Worm (Caenorhabditis elegans) whole organism, late embryonic: ENCODE measurements around the gene hil-4.

Experiments used
- C08G9.2 ChIP-seq: sonication (generic microtip); optimal IDR thresholded peaks from 2 replicates; lab custom pipeline; 2016; ENCODE audit warnings: mild to moderate bottlenecking, missing genetic modification characterization, moderate library complexity, missing compliant biosample characterization
- K02D7.2 ChIP-seq: sonication (generic microtip); optimal IDR thresholded peaks from 2 replicates; lab custom pipeline; 2017; ENCODE audit warnings: mild to moderate bottlenecking, missing genetic modification characterization, missing compliant biosample characterization
- T23F11.4 ChIP-seq: fragments of 200-800 bp; sonication (Bioruptor generic); optimal IDR thresholded peaks from 2 replicates; lab custom pipeline; 2018; ENCODE audit warnings: mild to moderate bottlenecking, missing genetic modification characterization, missing compliant biosample characterization
- ahr-1 ChIP-seq: sonication (generic microtip); optimal IDR thresholded peaks from 2 replicates; lab custom pipeline; 2016; ENCODE audit warnings: missing genetic modification characterization, missing compliant biosample characterization
- ama-1 ChIP-seq: fragments of 150-350 bp; optimal IDR thresholded peaks from 2 replicates; lab custom pipeline; 2014
- ceh-14 ChIP-seq: sonication (generic microtip); optimal IDR thresholded peaks from 2 replicates; lab custom pipeline; 2016; ENCODE audit warnings: missing genotype, missing genetic modification characterization, missing compliant biosample characterization
- ceh-18 ChIP-seq: sonication (generic microtip); optimal IDR thresholded peaks from 2 replicates; lab custom pipeline; 2016; ENCODE audit warnings: missing genetic modification characterization, missing compliant biosample characterization
- ceh-2 ChIP-seq: sonication (generic microtip); optimal IDR thresholded peaks from 2 replicates; lab custom pipeline; 2016; ENCODE audit warnings: missing genotype, missing genetic modification characterization, missing compliant biosample characterization
- ceh-31 ChIP-seq: sonication (generic microtip); optimal IDR thresholded peaks from 2 replicates; lab custom pipeline; 2016; ENCODE audit warnings: missing genetic modification characterization, missing compliant biosample characterization
- ceh-48 ChIP-seq: sonication (generic microtip); optimal IDR thresholded peaks from 2 replicates; lab custom pipeline; 2016; ENCODE audit warnings: missing genetic modification characterization, inconsistent platforms, missing compliant biosample characterization
- dmd-4 ChIP-seq: sonication (generic microtip); optimal IDR thresholded peaks from 2 replicates; lab custom pipeline; 2016; ENCODE audit warnings: borderline replicate concordance, missing genetic modification characterization, missing compliant biosample characterization
- elt-2 ChIP-seq: sonication (generic microtip); optimal IDR thresholded peaks from 2 replicates; lab custom pipeline; 2016; ENCODE audit warnings: missing genetic modification reagents, missing genetic modification characterization, missing compliant biosample characterization
- eyg-1 ChIP-seq: sonication (generic microtip); optimal IDR thresholded peaks from 2 replicates; lab custom pipeline; 2016; ENCODE audit warnings: missing genotype, missing genetic modification characterization, missing compliant biosample characterization
- fax-1 ChIP-seq: sonication (generic microtip); optimal IDR thresholded peaks from 2 replicates; lab custom pipeline; 2016; ENCODE audit warnings: missing genotype, missing genetic modification characterization, missing compliant biosample characterization
- gmeb-2 ChIP-seq: sonication (generic microtip); optimal IDR thresholded peaks from 2 replicates; lab custom pipeline; 2016; ENCODE audit warnings: missing genetic modification characterization, inconsistent platforms, missing compliant biosample characterization
- hlh-30 ChIP-seq: sonication (generic microtip); optimal IDR thresholded peaks from 2 replicates; lab custom pipeline; 2017; ENCODE audit warnings: antibody characterized with exemption, missing genetic modification characterization, missing compliant biosample characterization; ENCODE audit not compliant: insufficient read depth
- hlh-8 ChIP-seq: sonication (generic microtip); optimal IDR thresholded peaks from 2 replicates; lab custom pipeline; 2016; ENCODE audit warnings: missing genotype, missing genetic modification characterization, missing compliant biosample characterization
- madf-2 ChIP-seq: sonication (generic microtip); optimal IDR thresholded peaks from 2 replicates; lab custom pipeline; 2017; ENCODE audit warnings: missing genetic modification characterization, missing compliant biosample characterization
- mec-3 ChIP-seq: sonication (generic microtip); optimal IDR thresholded peaks from 2 replicates; lab custom pipeline; 2016; ENCODE audit warnings: borderline replicate concordance, missing genetic modification characterization, missing compliant biosample characterization
- nfya-1 ChIP-seq: sonication (generic microtip); optimal IDR thresholded peaks from 2 replicates; lab custom pipeline; 2017; ENCODE audit warnings: missing genetic modification characterization, mild to moderate bottlenecking, missing compliant biosample characterization, antibody characterized with exemption, moderate library complexity
- odd-2 ChIP-seq: sonication (generic microtip); optimal IDR thresholded peaks from 2 replicates; lab custom pipeline; 2017; ENCODE audit warnings: antibody characterized with exemption, mild to moderate bottlenecking, missing genetic modification characterization, missing compliant biosample characterization
- pag-3 ChIP-seq: sonication (generic microtip); optimal IDR thresholded peaks from 2 replicates; lab custom pipeline; 2016; ENCODE audit warnings: missing compliant biosample characterization, missing genetic modification characterization, borderline replicate concordance
- pax-1 ChIP-seq: fragments of 150-350 bp; optimal IDR thresholded peaks from 2 replicates; lab custom pipeline; 2014; ENCODE audit warnings: missing biosample characterization, missing genetic modification characterization
- pha-2 ChIP-seq: sonication (generic microtip); optimal IDR thresholded peaks from 2 replicates; lab custom pipeline; 2017; ENCODE audit warnings: mild to moderate bottlenecking, missing genetic modification characterization, missing compliant biosample characterization
- pqm-1 ChIP-seq: sonication (generic microtip); optimal IDR thresholded peaks from 2 replicates; lab custom pipeline; 2016; ENCODE audit warnings: missing genetic modification characterization, missing compliant biosample characterization
- pros-1 ChIP-seq: fragments of 150-350 bp; optimal IDR thresholded peaks from 2 replicates; lab custom pipeline; 2014; ENCODE audit warnings: missing biosample characterization, missing genetic modification reagents, missing genetic modification characterization
- rnt-1 ChIP-seq: sonication (generic microtip); optimal IDR thresholded peaks from 2 replicates; lab custom pipeline; 2016; ENCODE audit warnings: missing genetic modification characterization, missing compliant biosample characterization
- sdc-2 ChIP-seq: sonication (generic microtip); optimal IDR thresholded peaks from 2 replicates; lab custom pipeline; 2016; ENCODE audit warnings: missing genotype, missing genetic modification characterization, missing compliant biosample characterization
- syd-9 ChIP-seq: sonication (generic microtip); optimal IDR thresholded peaks from 2 replicates; lab custom pipeline; 2016; ENCODE audit warnings: mild to moderate bottlenecking, missing genetic modification characterization, moderate library complexity, missing compliant biosample characterization
- tbx-2 ChIP-seq: sonication (generic microtip); optimal IDR thresholded peaks from 2 replicates; lab custom pipeline; 2016; ENCODE audit warnings: missing genetic modification characterization, missing compliant biosample characterization
- ttx-3 ChIP-seq: sonication (generic microtip); optimal IDR thresholded peaks from 2 replicates; lab custom pipeline; 2016; ENCODE audit warnings: missing genetic modification reagents, missing genetic modification characterization, missing compliant biosample characterization
- unc-3 ChIP-seq, 2 experiments: fragments of 200-800 bp in 1 of 2; sonication (Bioruptor generic) in 1 of 2; sonication (generic microtip) in 1 of 2; conservative IDR thresholded peaks in 1 of 2; optimal IDR thresholded peaks in 1 of 2; 2 replicates each; pipeline versions ENCODE4 v1.3.6 to Lab custom; 2016 to 2022; ENCODE audit warnings: missing compliant biosample characterization in 2 of 2, missing genetic modification characterization in 2 of 2, missing genetic modification reagents in 1 of 2
- unc-55 ChIP-seq: sonication (generic microtip); optimal IDR thresholded peaks from 2 replicates; lab custom pipeline; 2017; ENCODE audit warnings: missing biosample characterization, missing genetic modification reagents, missing genetic modification characterization
- unc-86 ChIP-seq: sonication (generic microtip); optimal IDR thresholded peaks from 2 replicates; lab custom pipeline; 2016; ENCODE audit warnings: missing genetic modification characterization, missing compliant biosample characterization

The hil-4 gene

ce11 chrV:4769633-4770032 is 15.5 kb downstream of the hil-4 start, which contains the start of gene C18G1.9:
TSS of gene C18G1.9 (minus strand) at chrV:4769733.
- TF ChIP-seq unc-86 (no peak), sdc-2 (tag; lab: Kevin White, UChicago) (no peak), madf-2 (tag; lab: Kevin White, UChicago) (no peak), fax-1 (tag; lab: Kevin White, UChicago) (no peak), syd-9 (tag; lab: Kevin White, UChicago) (no peak), tbx-2 (tag; lab: Kevin White, UChicago) (no peak), ttx-3 (tag; lab: Kevin White, UChicago) (no peak), elt-2 (tag; lab: Kevin White, UChicago) (no peak), ceh-48 (tag; lab: Kevin White, UChicago) (no peak), C08G9.2 (tag; lab: Kevin White, UChicago) (no peak)

- TF ChIP-seq elt-2 (tag; lab: Kevin White, UChicago) (peak; percentile 52), madf-2 (tag; lab: Kevin White, UChicago) (no peak)
- TF ChIP-seq, all 69 proteins: peak for 1
Observed at ce11 chrV:4770408-4770947, 16.4 kb downstream of the hil-4 start, which contains the start of gene elt-7. TSS of gene elt-7 (plus strand) at chrV:4770670.

ce11 chrV:4775140-4775539 is 21.0 kb downstream of the hil-4 start:
- TF ChIP-seq pha-2 (tag; lab: Kevin White, UChicago) (no peak), ama-1 (lab: Kevin White, UChicago) (no peak), ceh-48 (tag; lab: Kevin White, UChicago) (no peak), dmd-4 (tag; lab: Kevin White, UChicago) (no peak)

ce11 chrV:4777388-4777986 is 23.4 kb downstream of the hil-4 start, which contains the start of gene C18G1.1:
TSS of gene C18G1.1 (plus strand) at chrV:4777960.
- TF ChIP-seq hlh-8 (tag; lab: Kevin White, UChicago), result no peak
- no peak for TF ChIP-seq hlh-30 (tag; lab: Kevin White, UChicago)
- TF ChIP-seq eyg-1 (tag; lab: Kevin White, UChicago), result no peak
- TF ChIP-seq pax-1 (tag; lab: Kevin White, UChicago), result no peak
- TF ChIP-seq pqm-1 (tag; lab: Kevin White, UChicago), result no peak
- no peak for TF ChIP-seq pros-1 (tag; lab: Kevin White, UChicago)
- TF ChIP-seq mec-3, result no peak
- TF ChIP-seq gmeb-2 (tag; lab: Kevin White, UChicago), result no peak
- TF ChIP-seq ceh-31 (tag; lab: Kevin White, UChicago), result no peak
- TF ChIP-seq rnt-1 (tag; lab: Kevin White, UChicago), result peak; percentile 44
- TF ChIP-seq sdc-2 (tag; lab: Kevin White, UChicago), result no peak
- TF ChIP-seq ceh-2 (tag; lab: Kevin White, UChicago), result no peak
- peak; percentile 92 for TF ChIP-seq unc-55 (GFP tag; lab: Kevin White, UChicago)
- TF ChIP-seq nfya-1 (tag; lab: Kevin White, UChicago), result no peak
- TF ChIP-seq T23F11.4 (GFP tag; lab: Kevin White, UChicago), result no peak
- no peak for TF ChIP-seq K02D7.2 (tag; lab: Kevin White, UChicago)
- TF ChIP-seq odd-2, result no peak
- no peak for TF ChIP-seq unc-86
- TF ChIP-seq ceh-14 (tag; lab: Kevin White, UChicago), result no peak
- no peak for TF ChIP-seq pag-3
- TF ChIP-seq ceh-48 (tag; lab: Kevin White, UChicago), result no peak
- TF ChIP-seq unc-3 (GFP tag; conservative IDR thresholded peaks at IDR 0.05; lab: Robert Waterston, UW), result no peak
- TF ChIP-seq unc-3 (tag; optimal IDR thresholded peaks at IDR 0.05; lab: Kevin White, UChicago), result no peak
- TF ChIP-seq ahr-1, result no peak
- peak; percentile 66 for TF ChIP-seq ceh-18 (tag; lab: Kevin White, UChicago)
- no peak for TF ChIP-seq elt-2 (tag; lab: Kevin White, UChicago)
- TF ChIP-seq, all 69 proteins: peak for 3
